Worm (Caenorhabditis elegans) whole organism, L1 larva: Measurements from ENCODE around the gene T14B1.1.

ENCODE experiments used
- C16A3.4 ChIP-seq: fragments of 150-350 bp; optimal IDR thresholded peaks from 2 replicates; lab custom pipeline; 2014; ENCODE audit warnings: missing biosample characterization, missing genetic modification characterization
- F16B12.6 ChIP-seq: fragments of 150-350 bp; optimal IDR thresholded peaks from 2 replicates; lab custom pipeline; 2014; ENCODE audit warnings: missing biosample characterization, missing genetic modification characterization
- ceh-63 ChIP-seq: fragments of 200-800 bp; sonication (Bioruptor generic); optimal IDR thresholded peaks from 2 replicates; lab custom pipeline; 2018; ENCODE audit warnings: mild to moderate bottlenecking, missing genetic modification characterization, missing compliant biosample characterization
- ceh-82 ChIP-seq, 3 experiments: fragments of 150-350 bp in 1 of 3; sonication (generic microtip) in 2 of 3; optimal IDR thresholded peaks; 2 replicates each; lab custom pipeline; 2014 to 2017; ENCODE audit warnings: missing biosample characterization in 3 of 3, missing genetic modification characterization in 3 of 3
- ceh-88 ChIP-seq: fragments of 200-800 bp; sonication (Bioruptor generic); IDR thresholded peaks from 2 replicates; pipeline ENCODE4 v1.3.6; 2022; ENCODE audit warnings: missing genetic modification characterization, missing compliant biosample characterization
- ceh-90 ChIP-seq: sonication (generic microtip); optimal IDR thresholded peaks from 2 replicates; lab custom pipeline; 2016; ENCODE audit warnings: missing genetic modification characterization, missing compliant biosample characterization
- efl-1 ChIP-seq, 4 experiments: fragments of 150-350 bp; optimal IDR thresholded peaks in 3 of 4; peaks in 1 of 4; 1 replicate in 1 of 4; 2 replicates in 3 of 4; lab custom pipeline; 2014; ENCODE audit warnings: missing biosample characterization in 2 of 4, missing genetic modification characterization in 2 of 4, missing genetic modification reagents in 2 of 4
- elt-2 ChIP-seq: sonication (generic microtip); optimal IDR thresholded peaks from 2 replicates; lab custom pipeline; 2016; ENCODE audit warnings: missing genetic modification characterization, mild to moderate bottlenecking, inconsistent platforms, missing compliant biosample characterization, missing genetic modification reagents
- elt-3 ChIP-seq, 6 experiments: fragments of 150-350 bp in 1 of 6; sonication (generic microtip); optimal IDR thresholded peaks; 2 replicates each; lab custom pipeline; 2017 to 2018; ENCODE audit warnings: missing biosample characterization in 6 of 6, missing genetic modification characterization in 6 of 6, inconsistent platforms in 1 of 6
- ets-5 ChIP-seq: fragments of 200-800 bp; sonication (Bioruptor generic); IDR thresholded peaks from 2 replicates; pipeline ENCODE4 v1.3.6; 2022; ENCODE audit warnings: missing genetic modification characterization, missing compliant biosample characterization
- grh-1 ChIP-seq: fragments of 200-800 bp; sonication (Bioruptor generic); IDR thresholded peaks from 2 replicates; pipeline ENCODE4 v1.3.6; 2022; ENCODE audit warnings: missing genetic modification reagents, missing genetic modification characterization, missing compliant biosample characterization
- hpl-2 ChIP-seq: fragments of 150-350 bp; optimal IDR thresholded peaks from 2 replicates; lab custom pipeline; 2014; ENCODE audit warnings: missing biosample characterization, missing genetic modification reagents, missing genetic modification characterization
- jun-1 ChIP-seq: fragments of 150-350 bp; optimal IDR thresholded peaks from 2 replicates; lab custom pipeline; 2014; ENCODE audit warnings: missing biosample characterization, missing genetic modification reagents, missing genetic modification characterization
- lin-13 ChIP-seq: fragments of 150-350 bp; optimal IDR thresholded peaks from 2 replicates; lab custom pipeline; 2014; ENCODE audit warnings: missing biosample characterization, missing genetic modification reagents, missing genetic modification characterization
- lin-14 ChIP-seq: fragments of 200-800 bp; sonication (Bioruptor generic); optimal IDR thresholded peaks from 2 replicates; lab custom pipeline; 2018; ENCODE audit warnings: mild to moderate bottlenecking, missing genetic modification characterization, moderate library complexity, missing compliant biosample characterization
- lin-35 ChIP-seq, 2 experiments: fragments of 150-350 bp; optimal IDR thresholded peaks; 2 replicates each; lab custom pipeline; 2014; ENCODE audit warnings: missing biosample characterization in 2 of 2, missing genetic modification characterization in 2 of 2, missing genetic modification reagents in 2 of 2
- lir-3 ChIP-seq: sonication (generic microtip); optimal IDR thresholded peaks from 2 replicates; lab custom pipeline; 2016; ENCODE audit warnings: mild to moderate bottlenecking, missing genetic modification characterization, moderate library complexity, missing compliant biosample characterization; ENCODE audit not compliant: poor library complexity
- lsy-2 ChIP-seq, 2 experiments: fragments of 150-350 bp; optimal IDR thresholded peaks; 2 replicates each; lab custom pipeline; 2014; ENCODE audit warnings: missing biosample characterization in 2 of 2, missing genetic modification characterization in 2 of 2
- mab-9 ChIP-seq: fragments of 200-800 bp; sonication (Bioruptor generic); IDR thresholded peaks from 2 replicates; pipeline ENCODE4 v1.3.6; 2022; ENCODE audit warnings: missing genetic modification reagents, missing genetic modification characterization, missing compliant biosample characterization
- mdl-1 ChIP-seq, 2 experiments: fragments of 150-350 bp; optimal IDR thresholded peaks; 2 replicates each; lab custom pipeline; 2014 to 2017; ENCODE audit warnings: missing biosample characterization in 2 of 2, missing genetic modification characterization in 2 of 2, inconsistent platforms in 1 of 2
- mef-2 ChIP-seq: fragments of 150-350 bp; optimal IDR thresholded peaks from 2 replicates; lab custom pipeline; 2014; ENCODE audit warnings: missing biosample characterization, missing genetic modification characterization
- nhr-20 ChIP-seq: sonication (generic microtip); optimal IDR thresholded peaks from 2 replicates; lab custom pipeline; 2016; ENCODE audit warnings: mild to moderate bottlenecking, missing genetic modification characterization, missing compliant biosample characterization
- nhr-47 ChIP-seq: sonication (generic microtip); optimal IDR thresholded peaks from 2 replicates; lab custom pipeline; 2016; ENCODE audit warnings: mild to moderate bottlenecking, missing genetic modification characterization, moderate library complexity, missing compliant biosample characterization
- nhr-71 ChIP-seq: sonication (generic microtip); optimal IDR thresholded peaks from 2 replicates; lab custom pipeline; 2016; ENCODE audit warnings: mild to moderate bottlenecking, missing genetic modification characterization, moderate library complexity, missing compliant biosample characterization
- nhr-76 ChIP-seq: sonication (generic microtip); optimal IDR thresholded peaks from 2 replicates; lab custom pipeline; 2017; ENCODE audit warnings: missing biosample characterization, missing genetic modification characterization
- nhr-84 ChIP-seq: sonication (generic microtip); optimal IDR thresholded peaks from 2 replicates; lab custom pipeline; 2017; ENCODE audit warnings: missing biosample characterization, missing genetic modification characterization
- pag-3 ChIP-seq: sonication (generic microtip); optimal IDR thresholded peaks from 2 replicates; lab custom pipeline; 2017; ENCODE audit warnings: missing genetic modification characterization, mild to moderate bottlenecking, missing compliant biosample characterization, antibody characterized with exemption, borderline replicate concordance; ENCODE audit not compliant: insufficient read depth
- pqm-1 ChIP-seq: sonication (generic microtip); optimal IDR thresholded peaks from 3 replicates; lab custom pipeline; 2017; ENCODE audit warnings: missing biosample characterization, missing genetic modification characterization
- unc-130 ChIP-seq: fragments of 150-350 bp; optimal IDR thresholded peaks from 2 replicates; lab custom pipeline; 2017; ENCODE audit warnings: missing biosample characterization, missing genetic modification characterization, inconsistent platforms
- unc-30 ChIP-seq: sonication (generic microtip); optimal IDR thresholded peaks from 2 replicates; lab custom pipeline; 2017; ENCODE audit warnings: missing biosample characterization, missing genetic modification characterization
- unc-62 ChIP-seq: fragments of 150-350 bp; optimal IDR thresholded peaks from 2 replicates; lab custom pipeline; 2014; ENCODE audit warnings: missing biosample characterization, missing genetic modification reagents, missing genetic modification characterization
- unc-98 ChIP-seq: fragments of 200-800 bp; sonication (Bioruptor generic); IDR thresholded peaks from 2 replicates; pipeline ENCODE4 v1.3.6; 2022; ENCODE audit warnings: missing genetic modification characterization, missing compliant biosample characterization
- xbp-1 ChIP-seq: sonication (generic microtip); optimal IDR thresholded peaks from 2 replicates; lab custom pipeline; 2016; ENCODE audit warnings: missing genetic modification characterization, missing compliant biosample characterization
- zag-1 ChIP-seq: fragments of 150-350 bp; optimal IDR thresholded peaks from 2 replicates; lab custom pipeline; 2014; ENCODE audit warnings: missing biosample characterization, missing genetic modification characterization
- ztf-11 ChIP-seq, 2 experiments: sonication (generic microtip); optimal IDR thresholded peaks; 2 replicates each; lab custom pipeline; 2016 to 2017; ENCODE audit warnings: missing genetic modification characterization in 2 of 2, missing biosample characterization in 1 of 2, missing compliant biosample characterization in 1 of 2

The T14B1.1 gene

DNA sequence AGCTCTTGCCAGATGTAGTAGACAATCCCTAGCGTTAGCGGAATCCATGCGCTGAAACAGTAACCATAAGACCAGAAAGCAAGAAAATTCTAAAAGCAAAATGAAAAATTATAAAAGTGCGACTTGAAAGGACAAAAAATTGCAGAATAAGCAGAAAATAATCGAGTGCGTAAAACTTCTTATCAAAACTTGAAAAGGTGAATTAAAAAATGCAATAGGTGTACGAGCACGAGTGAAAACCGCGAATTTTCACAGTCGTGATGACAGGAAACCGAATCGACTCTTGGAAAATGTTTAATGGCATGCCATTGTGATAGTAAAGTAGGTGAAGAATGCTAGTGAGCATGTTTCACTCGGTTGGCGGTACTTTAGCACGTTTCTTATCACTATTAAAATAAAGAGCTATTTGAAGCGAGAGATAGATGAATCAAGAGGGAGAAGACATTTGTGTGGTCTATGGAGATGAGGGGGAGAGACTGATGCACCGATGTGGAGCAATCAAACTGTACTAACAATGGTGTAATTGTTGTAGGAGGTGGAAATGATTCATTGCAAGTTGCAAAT is 11.7 kb upstream of the T14B1.1 start, which contains the start of gene ifp-1:
Gene ifp-1 (minus strand): TSS at position 51 of the 564 bp plus-strand sequence.
- TF ChIP-seq jun-1 (no peak), lin-35 (GFP tag; optimal IDR thresholded peaks at IDR 0.05; lab: Kevin White, UChicago) (peak in 1 of 2 experiments; percentile 24), mef-2 (tag; lab: Kevin White, UChicago) (no peak), elt-2 (tag; lab: Kevin White, UChicago) (peak; percentile 92), nhr-20 (tag; lab: Kevin White, UChicago) (peak; percentile 11), pag-3 (tag; lab: Kevin White, UChicago) (no peak)

DNA sequence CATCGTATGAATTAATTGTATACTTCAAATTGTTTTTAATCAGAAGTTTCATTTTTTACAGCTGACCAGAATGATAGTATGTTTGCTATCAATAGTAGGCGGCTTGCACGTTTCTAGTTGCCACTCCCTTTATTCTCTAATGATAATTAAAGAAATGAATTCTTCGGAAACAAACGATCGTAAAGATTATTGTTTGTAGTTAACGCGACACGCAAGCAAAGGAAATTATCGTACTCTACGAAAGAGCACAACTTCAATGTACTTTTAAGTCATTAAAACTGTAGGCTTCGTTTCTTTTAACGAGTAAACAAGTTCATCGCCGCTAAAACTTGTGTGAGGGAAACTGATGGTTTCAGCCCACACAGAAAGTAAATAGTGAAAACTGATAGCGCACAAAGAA is 10.9 kb upstream of the T14B1.1 start:
- no peak for TF ChIP-seq unc-130 (tag; lab: Kevin White, UChicago)
- peak; percentile 86 for TF ChIP-seq elt-2 (tag; lab: Kevin White, UChicago)
- TF ChIP-seq nhr-71, result peak; percentile 18
- TF ChIP-seq efl-1 (optimal IDR thresholded peaks at IDR 0.05; lab: Kevin White, UChicago), result no peak
- TF ChIP-seq efl-1 (GFP tag; optimal IDR thresholded peaks at IDR 0.05 in 1 of 2; lab: Kevin White, UChicago), result peak in 1 of 2 experiments; percentile 59
- TF ChIP-seq F16B12.6 (tag; lab: Kevin White, UChicago), result no peak
- no peak for TF ChIP-seq ztf-11 (tag; optimal IDR thresholded peaks at IDR 0.05; lab: Kevin White, UChicago)
- no peak for TF ChIP-seq unc-30 (tag; lab: Kevin White, UChicago)
- no peak for TF ChIP-seq mab-9 (GFP tag; lab: Robert Waterston, UW)
- no peak for TF ChIP-seq nhr-47 (tag; lab: Kevin White, UChicago)
- TF ChIP-seq ceh-63 (GFP tag; lab: Kevin White, UChicago), result no peak
- no peak for TF ChIP-seq grh-1 (GFP tag; lab: Robert Waterston, UW)
- TF ChIP-seq elt-3 (tag; optimal IDR thresholded peaks at IDR 0.05; lab: Kevin White, UChicago), result no peak
- TF ChIP-seq mdl-1 (tag; optimal IDR thresholded peaks at IDR 0.05; lab: Kevin White, UChicago), result peak in 1 of 2 experiments; percentile 4
- TF ChIP-seq lin-14, result no peak
- no peak for TF ChIP-seq nhr-84 (tag; lab: Kevin White, UChicago)
- TF ChIP-seq xbp-1 (tag; lab: Kevin White, UChicago), result no peak
- no peak for TF ChIP-seq ets-5 (GFP tag; lab: Robert Waterston, UW)
- no peak for TF ChIP-seq ceh-82 (tag; optimal IDR thresholded peaks at IDR 0.05; lab: Kevin White, UChicago)
- TF ChIP-seq nhr-20 (tag; lab: Kevin White, UChicago), result peak; percentile 36
- no peak for TF ChIP-seq mef-2 (tag; lab: Kevin White, UChicago)
- no peak for TF ChIP-seq lsy-2 (tag; optimal IDR thresholded peaks at IDR 0.05; lab: Kevin White, UChicago)
- TF ChIP-seq ceh-90 (tag; lab: Kevin White, UChicago), result no peak
- no peak for TF ChIP-seq C16A3.4 (tag; lab: Kevin White, UChicago)
- TF ChIP-seq unc-98, result no peak
- peak in 1 of 2 experiments; percentile 28 for TF ChIP-seq lin-35 (GFP tag; optimal IDR thresholded peaks at IDR 0.05; lab: Kevin White, UChicago)

DNA sequence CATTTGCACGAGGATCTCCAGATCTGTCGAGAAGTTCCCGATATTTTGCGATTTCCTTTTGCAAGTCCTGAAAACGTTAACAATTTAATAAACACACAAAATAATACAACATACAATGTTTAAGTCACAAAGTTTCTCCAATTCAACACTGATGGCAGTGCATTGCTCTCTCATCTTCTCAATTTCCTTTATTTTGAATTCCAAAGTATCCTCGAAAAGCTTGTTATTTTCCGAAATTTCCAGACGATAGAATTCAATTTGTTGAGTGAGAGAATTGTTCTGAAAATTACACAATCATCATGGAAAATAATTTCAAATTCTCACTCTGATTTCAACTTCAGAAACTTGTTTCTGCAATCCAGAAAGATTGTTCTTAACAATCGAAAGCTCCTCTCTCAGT is 9.4 kb upstream of the T14B1.1 start:
- TF ChIP-seq ceh-88 (GFP tag; lab: Robert Waterston, UW) (no peak), ceh-90 (tag; lab: Kevin White, UChicago) (no peak), lin-13 (GFP tag; lab: Kevin White, UChicago) (no peak), lir-3 (tag; lab: Kevin White, UChicago) (no peak), hpl-2 (GFP tag; lab: Kevin White, UChicago) (no peak), lsy-2 (tag; optimal IDR thresholded peaks at IDR 0.05; lab: Kevin White, UChicago) (no peak), elt-2 (tag; lab: Kevin White, UChicago) (no peak), nhr-76 (tag; lab: Kevin White, UChicago) (no peak), pqm-1 (no peak), nhr-84 (tag; lab: Kevin White, UChicago) (no peak), unc-62 (GFP tag; lab: Kevin White, UChicago) (no peak), zag-1 (tag; lab: Kevin White, UChicago) (no peak)
